Worm (Caenorhabditis elegans): ENCODE measurements around the gene ZC404.15.

DNA sequence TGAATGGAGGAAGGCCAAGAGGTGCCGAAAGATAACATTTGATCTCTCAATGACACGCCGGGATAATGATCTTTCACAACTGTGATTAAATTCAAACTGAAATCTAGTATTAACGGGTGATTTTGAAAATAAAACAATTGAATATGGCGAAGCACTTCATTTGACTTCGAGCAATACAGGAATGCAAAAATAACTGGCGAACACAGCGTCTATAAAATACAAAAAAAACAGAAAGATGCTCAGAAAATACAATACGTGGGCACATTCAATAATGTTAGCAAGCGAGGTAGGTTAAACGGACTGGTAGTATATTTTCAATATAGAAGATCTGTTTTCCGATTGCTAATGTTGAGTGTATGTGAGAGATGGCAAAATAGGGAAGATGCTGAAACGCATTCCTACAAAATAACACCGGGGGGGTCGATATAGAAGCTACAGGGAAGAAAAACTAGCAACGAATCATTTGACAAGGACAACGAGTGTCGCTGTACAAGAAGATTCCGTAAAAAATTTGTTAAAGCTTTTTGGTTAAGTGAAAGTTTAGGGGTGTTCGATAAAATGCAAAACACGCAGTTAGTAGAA, 2.9 kb downstream of the ZC404.15 start:
- TF ChIP-seq dve-1 (tag; optimal IDR thresholded peaks at IDR 0.05; ENCODE audit: insufficient read depth): no peak
- no peak for TF ChIP-seq aly-2 (tag; optimal IDR thresholded peaks at IDR 0.05)
- TF ChIP-seq unc-39 (tag; optimal IDR thresholded peaks at IDR 0.05): no peak

Data from whole organism, L4 larva.